Worm (Caenorhabditis elegans): ENCODE data around the gene C47A4.5.

Gene C47A4.5

DNA sequence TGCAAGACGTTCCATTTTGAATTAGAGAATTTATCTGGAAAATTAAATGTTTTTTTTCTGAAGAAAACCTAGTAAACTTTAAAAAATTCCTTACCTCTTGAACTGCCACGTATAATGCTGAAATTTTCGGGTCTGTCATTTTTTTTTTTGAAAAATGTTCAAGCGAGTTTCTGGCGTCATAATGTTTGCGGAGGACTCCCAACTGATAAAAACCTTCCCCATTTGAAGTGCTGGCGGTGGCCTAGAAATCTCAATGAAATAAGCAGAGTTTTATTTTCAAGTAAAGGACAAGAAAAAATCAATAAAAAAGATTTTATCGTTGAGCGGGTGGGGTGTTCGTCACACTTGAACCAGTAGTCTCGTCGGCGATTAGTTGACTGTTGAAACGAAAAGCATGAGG is 41.2 kb downstream of the C47A4.5 start, which contains the start of gene icap-1:
icap-1 (minus strand) TSS at position 272 of the 400 bp plus-strand sequence.
- TF ChIP-seq unc-62 (GFP tag; optimal IDR thresholded peaks at IDR 0.05): no peak

ce11 chrIV:13788652-13789051 is 43.1 kb downstream of the C47A4.5 start, which contains the start of the genes sas-6 and Y45F10D.7:
Gene sas-6, minus strand, starts transcription at chrIV:13788731.
Gene Y45F10D.7, plus strand, starts transcription at chrIV:13788907.
- no peak for TF ChIP-seq unc-62 (GFP tag; optimal IDR thresholded peaks at IDR 0.05)

ce11 chrIV:13795249-13795909 is 49.9 kb downstream of the C47A4.5 start:
- TF ChIP-seq unc-62 (GFP tag; optimal IDR thresholded peaks at IDR 0.05): no peak

Measured in whole organism, dauer.